Worm (Caenorhabditis elegans): Measurements from ENCODE around the gene K02E11.3.

DNA sequence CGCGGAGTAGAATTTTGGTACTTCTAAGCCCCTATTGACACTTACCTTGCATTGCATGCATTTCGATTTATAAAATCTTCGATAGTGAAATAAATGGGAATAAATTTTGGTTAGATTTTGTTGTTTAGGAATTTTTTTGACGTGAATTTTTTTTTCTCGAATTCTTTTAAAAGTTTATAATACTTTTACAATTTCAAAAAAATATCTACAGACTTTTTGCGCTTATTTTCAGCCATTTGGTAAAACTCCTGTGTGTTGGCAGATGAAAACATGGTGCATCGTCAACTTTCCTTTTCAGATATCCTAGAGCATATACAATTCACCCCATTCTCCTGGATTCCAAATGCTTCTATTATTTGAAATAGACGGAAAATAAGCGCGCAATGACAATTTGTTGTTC is 44.0 kb upstream of the K02E11.3 start, which contains the start of gene F14D7.18:
- TF ChIP-seq lsy-2 (tag; optimal IDR thresholded peaks at IDR 0.05) (no peak), nhr-28 (tag; optimal IDR thresholded peaks at IDR 0.05) (no peak), egl-27 (tag; optimal IDR thresholded peaks at IDR 0.05) (no peak), ztf-4 (tag; optimal IDR thresholded peaks at IDR 0.05) (no peak), ama-1 (optimal IDR thresholded peaks at IDR 0.05) (no peak), ces-1 (GFP tag; optimal IDR thresholded peaks at IDR 0.05) (no peak), lir-3 (tag; optimal IDR thresholded peaks at IDR 0.05; ENCODE audit: poor library complexity) (no peak), elt-3 (tag; optimal IDR thresholded peaks at IDR 0.05) (no peak)
